Fruit fly (Drosophila melanogaster) whole organism, prepupa: ENCODE measurements around the gene Slip1.

Experiments used
- CG11294 ChIP-seq: fragments of 200-800 bp; sonication (Bioruptor generic); IDR thresholded peaks from 2 replicates; pipeline ENCODE4 v1.3.6; 2022; ENCODE audit warnings: missing biosample characterization, missing genetic modification characterization
- CG11762 ChIP-seq: fragments of 200-800 bp; sonication (Bioruptor generic); optimal IDR thresholded peaks from 3 replicates; lab custom pipeline; 2016; ENCODE audit warnings: missing biosample characterization, missing genetic modification characterization; ENCODE audit not compliant: insufficient read depth
- CG11902 ChIP-seq: fragments of 200-800 bp; sonication (Bioruptor generic); optimal IDR thresholded peaks from 3 replicates; lab custom pipeline; 2016; ENCODE audit warnings: missing biosample characterization, missing genetic modification characterization
- CG15336 ChIP-seq: fragments of 200-800 bp; sonication (Bioruptor generic); IDR thresholded peaks from 2 replicates; pipeline ENCODE4 v1.3.6; 2022; ENCODE audit warnings: missing biosample characterization, missing genetic modification characterization
- CG1621 ChIP-seq: fragments of 200-800 bp; sonication (Bioruptor generic); optimal IDR thresholded peaks from 3 replicates; lab custom pipeline; 2018; ENCODE audit warnings: missing biosample characterization, mild to moderate bottlenecking, missing genetic modification characterization
- CG16779 ChIP-seq: fragments of 200-800 bp; sonication (Bioruptor generic); optimal IDR thresholded peaks from 3 replicates; lab custom pipeline; 2017; ENCODE audit warnings: missing biosample characterization, mild to moderate bottlenecking, missing genetic modification characterization
- CG3032 ChIP-seq: fragments of 200-800 bp; optimal IDR thresholded peaks from 2 replicates; lab custom pipeline; 2019; ENCODE audit warnings: missing biosample characterization, mild to moderate bottlenecking, missing genetic modification characterization, moderate library complexity
- CG31627 ChIP-seq: fragments of 200-800 bp; sonication (Bioruptor generic); optimal IDR thresholded peaks from 3 replicates; lab custom pipeline; 2016; ENCODE audit warnings: missing biosample characterization, missing genetic modification characterization
- CG32006 ChIP-seq: fragments of 200-800 bp; sonication (Bioruptor generic); optimal IDR thresholded peaks from 3 replicates; lab custom pipeline; 2017; ENCODE audit warnings: missing biosample characterization, mild to moderate bottlenecking, missing genetic modification characterization
- CG4318 ChIP-seq: fragments of 200-800 bp; sonication (Bioruptor generic); optimal IDR thresholded peaks from 3 replicates; lab custom pipeline; 2017; ENCODE audit warnings: missing biosample characterization, mild to moderate bottlenecking, missing genetic modification characterization
- CG6276 ChIP-seq: fragments of 200-800 bp; sonication (Bioruptor generic); optimal IDR thresholded peaks from 2 replicates; lab custom pipeline; 2017; ENCODE audit warnings: missing biosample characterization, mild to moderate bottlenecking, missing genetic modification characterization
- CG6792 ChIP-seq: fragments of 200-800 bp; sonication (Bioruptor generic); optimal IDR thresholded peaks from 3 replicates; lab custom pipeline; 2016; ENCODE audit warnings: missing biosample characterization, missing genetic modification characterization
- CG6808 ChIP-seq: fragments of 200-800 bp; sonication (Bioruptor generic); optimal IDR thresholded peaks from 3 replicates; lab custom pipeline; 2017; ENCODE audit warnings: missing biosample characterization, missing genetic modification characterization, mild to moderate bottlenecking, moderate library complexity, missing genetic modification reagents
- CG6854 ChIP-seq: fragments of 200-800 bp; sonication (Bioruptor generic); optimal IDR thresholded peaks from 2 replicates; lab custom pipeline; 2017; ENCODE audit warnings: missing biosample characterization, mild to moderate bottlenecking, missing genetic modification characterization
- CG7368 ChIP-seq: fragments of 200-800 bp; sonication (Bioruptor generic); optimal IDR thresholded peaks from 3 replicates; lab custom pipeline; 2016; ENCODE audit warnings: missing biosample characterization, missing genetic modification characterization
- CG8119 ChIP-seq: fragments of 200-800 bp; sonication (Bioruptor generic); IDR thresholded peaks from 3 replicates; pipeline ENCODE4 v1.3.6; 2022; ENCODE audit warnings: missing biosample characterization, missing genetic modification characterization
- CG8319 ChIP-seq: fragments of 200-800 bp; sonication (Bioruptor generic); optimal IDR thresholded peaks from 3 replicates; lab custom pipeline; 2016; ENCODE audit warnings: missing biosample characterization, missing genetic modification characterization
- CG9139 ChIP-seq: fragments of 200-800 bp; sonication (Bioruptor generic); optimal IDR thresholded peaks from 3 replicates; lab custom pipeline; 2017; ENCODE audit warnings: missing biosample characterization, mild to moderate bottlenecking, missing genetic modification characterization
- Eip75B ChIP-seq: fragments of 200-800 bp; sonication (Bioruptor generic); optimal IDR thresholded peaks from 3 replicates; lab custom pipeline; 2016; ENCODE audit warnings: missing biosample characterization, missing genetic modification characterization
- Eip78C ChIP-seq: fragments of 200-800 bp; sonication (Bioruptor generic); peaks from one replicate; lab custom pipeline; 2016; ENCODE audit warnings: missing biosample characterization, missing genetic modification characterization
- Ets21C ChIP-seq: fragments of 200-800 bp; sonication (Bioruptor generic); optimal IDR thresholded peaks from 3 replicates; lab custom pipeline; 2016; ENCODE audit warnings: missing biosample characterization, missing genetic modification characterization
- Ets96B ChIP-seq: fragments of 200-800 bp; optimal IDR thresholded peaks from 2 replicates; lab custom pipeline; 2019; ENCODE audit warnings: missing biosample characterization, mild to moderate bottlenecking, missing genetic modification characterization, moderate library complexity
- Hr38 ChIP-seq: sonication (Bioruptor generic); optimal IDR thresholded peaks from 2 replicates; lab custom pipeline; 2016; ENCODE audit warnings: missing biosample characterization, missing genetic modification characterization
- Hr4 ChIP-seq: fragments of 200-800 bp; sonication (Bioruptor generic); optimal IDR thresholded peaks from 3 replicates; lab custom pipeline; 2016; ENCODE audit warnings: missing biosample characterization, missing genetic modification characterization
- Lpt ChIP-seq: fragments of 200-800 bp; sonication (Bioruptor generic); optimal IDR thresholded peaks from 3 replicates; lab custom pipeline; 2016; ENCODE audit warnings: missing biosample characterization, missing genetic modification characterization
- Met ChIP-seq: fragments of 200-800 bp; sonication (Bioruptor generic); optimal IDR thresholded peaks from 3 replicates; lab custom pipeline; 2016; ENCODE audit warnings: missing biosample characterization, missing genetic modification characterization
- OdsH ChIP-seq: fragments of 200-800 bp; sonication (Bioruptor generic); optimal IDR thresholded peaks from 3 replicates; lab custom pipeline; 2016; ENCODE audit warnings: missing biosample characterization, missing genetic modification characterization
- Smox ChIP-seq: fragments of 200-800 bp; sonication (Bioruptor generic); optimal IDR thresholded peaks from 3 replicates; lab custom pipeline; 2016; ENCODE audit warnings: missing biosample characterization, missing genetic modification characterization
- Sox14 ChIP-seq: fragments of 200-800 bp; sonication (Bioruptor generic); optimal IDR thresholded peaks from 3 replicates; lab custom pipeline; 2016; ENCODE audit warnings: missing biosample characterization, missing genetic modification characterization
- Sox15 ChIP-seq: fragments of 200-800 bp; sonication (Bioruptor generic); optimal IDR thresholded peaks from 3 replicates; lab custom pipeline; 2016; ENCODE audit warnings: missing biosample characterization, missing genetic modification characterization
- achi ChIP-seq: fragments of 200-800 bp; sonication (Bioruptor generic); optimal IDR thresholded peaks from 3 replicates; lab custom pipeline; 2016; ENCODE audit warnings: missing biosample characterization, missing genetic modification characterization
- cyc ChIP-seq: fragments of 200-800 bp; sonication (Bioruptor generic); optimal IDR thresholded peaks from 3 replicates; lab custom pipeline; 2016; ENCODE audit warnings: missing biosample characterization, missing genetic modification characterization
- dsx ChIP-seq: fragments of 200-800 bp; optimal IDR thresholded peaks from 3 replicates; lab custom pipeline; 2019; ENCODE audit warnings: missing biosample characterization, mild to moderate bottlenecking, missing genetic modification characterization, moderate library complexity; ENCODE audit not compliant: poor library complexity, severe bottlenecking
- eg ChIP-seq: fragments of 200-800 bp; sonication (Bioruptor generic); IDR thresholded peaks from 3 replicates; pipeline ENCODE4 v1.3.6; 2022; ENCODE audit warnings: missing biosample characterization, missing genetic modification characterization
- fd59A ChIP-seq: fragments of 200-800 bp; sonication (Bioruptor generic); optimal IDR thresholded peaks from 2 replicates; lab custom pipeline; 2017; ENCODE audit warnings: missing biosample characterization, mild to moderate bottlenecking, missing genetic modification characterization, missing genetic modification reagents
- fd85E ChIP-seq: fragments of 200-800 bp; sonication (Bioruptor generic); optimal IDR thresholded peaks from 3 replicates; lab custom pipeline; 2016; ENCODE audit warnings: missing biosample characterization, missing genetic modification characterization
- lz ChIP-seq: fragments of 200-800 bp; sonication (Bioruptor generic); optimal IDR thresholded peaks from 3 replicates; lab custom pipeline; 2016; ENCODE audit warnings: missing biosample characterization, missing genetic modification characterization
- svp ChIP-seq: fragments of 200-800 bp; sonication (Bioruptor generic); peaks from one replicate; lab custom pipeline; 2016; ENCODE audit warnings: missing biosample characterization, missing genetic modification characterization
- topi ChIP-seq: fragments of 200-800 bp; sonication (Bioruptor generic); optimal IDR thresholded peaks from 3 replicates; lab custom pipeline; 2016; ENCODE audit warnings: missing biosample characterization, missing genetic modification characterization

Slip1 gene

DNA sequence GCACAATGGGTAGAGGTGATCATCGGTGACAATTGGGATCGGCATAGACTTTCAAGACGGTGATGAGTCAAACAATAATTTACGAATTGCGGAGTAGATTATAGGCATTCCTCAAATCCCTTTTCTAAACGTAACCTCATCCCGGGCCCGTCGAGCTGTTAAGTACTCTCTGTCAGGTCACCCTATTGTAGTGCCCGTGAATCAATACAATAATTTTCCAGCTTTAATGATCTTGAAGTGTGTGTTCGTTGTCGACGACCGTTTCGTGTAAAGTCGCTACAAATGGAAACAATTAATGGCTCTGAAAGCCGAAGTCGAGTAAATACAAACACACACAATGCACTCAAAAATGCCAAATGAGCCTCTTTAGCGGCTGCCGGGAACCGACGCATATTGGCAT lies 45.2 kb downstream of the Slip1 start:
- TF ChIP-seq Lpt (GFP tag; lab: Kevin White, UChicago) (no peak), CG4318 (GFP tag; lab: Kevin White, UChicago) (no peak), CG1621 (tag; lab: Kevin White, UChicago) (no peak), CG11902 (GFP tag; lab: Kevin White, UChicago) (no peak), lz (GFP tag; lab: Kevin White, UChicago) (no peak), CG11762 (no peak), CG9139 (GFP tag; lab: Kevin White, UChicago) (no peak), CG3032 (tag; lab: Kevin White, UChicago) (no peak), CG15336 (GFP tag; lab: Robert Waterston, UW) (no peak), CG6854 (no peak), dsx (GFP tag; lab: Kevin White, UChicago) (no peak), CG6792 (GFP tag; lab: Kevin White, UChicago) (no peak), topi (no peak), CG6808 (no peak), achi (GFP tag; lab: Kevin White, UChicago) (no peak), Ets96B (tag; lab: Kevin White, UChicago) (no peak), Smox (GFP tag; lab: Kevin White, UChicago) (no peak), CG8319 (GFP tag; lab: Kevin White, UChicago) (no peak), Hr4 (GFP tag; lab: Kevin White, UChicago) (no peak), Sox15 (no peak)

- no peak for TF ChIP-seq CG11762
- TF ChIP-seq eg (GFP tag; lab: Robert Waterston, UW): no peak
- TF ChIP-seq Ets21C: no peak
- TF ChIP-seq fd85E (GFP tag; lab: Kevin White, UChicago): no peak
- no peak for TF ChIP-seq cyc (GFP tag; lab: Kevin White, UChicago)
- no peak for TF ChIP-seq Hr38 (GFP tag; lab: Kevin White, UChicago)
- TF ChIP-seq Lpt (GFP tag; lab: Kevin White, UChicago): no peak
- no peak for TF ChIP-seq Eip78C (GFP tag; lab: Kevin White, UChicago)
- no peak for TF ChIP-seq CG7368
- no peak for TF ChIP-seq CG16779
- no peak for TF ChIP-seq CG1621 (tag; lab: Kevin White, UChicago)
- TF ChIP-seq CG8119 (GFP tag; lab: Robert Waterston, UW): no peak
- no peak for TF ChIP-seq Eip75B (GFP tag; lab: Kevin White, UChicago)
- TF ChIP-seq CG15336 (GFP tag; lab: Robert Waterston, UW): no peak
- no peak for TF ChIP-seq Met (GFP tag; lab: Kevin White, UChicago)
- TF ChIP-seq fd59A (GFP tag; lab: Kevin White, UChicago): no peak
Measured at dm6 chr4:709730-710129, 46.3 kb downstream of the Slip1 start.

DNA sequence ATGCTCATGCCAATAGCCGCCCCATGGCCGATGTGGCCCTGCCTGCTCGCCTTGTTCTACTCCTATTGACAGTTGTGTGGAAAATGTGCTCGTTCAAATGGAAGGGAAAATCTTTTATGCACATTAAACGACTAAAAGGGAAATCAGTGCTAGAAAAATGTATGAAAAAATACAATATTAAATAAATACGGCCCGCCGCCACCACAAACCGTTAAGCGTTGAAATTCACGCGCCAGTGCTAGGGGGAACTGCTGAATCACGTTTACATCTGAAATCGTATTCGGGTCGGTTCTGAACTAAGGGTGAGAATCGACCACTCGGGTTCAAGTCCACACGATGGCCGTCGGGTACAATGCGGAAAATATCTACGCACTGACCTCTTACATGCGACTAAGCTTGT lies 49.5 kb downstream of the Slip1 start:
- no peak for TF ChIP-seq CG16779
- peak; percentile 39 for TF ChIP-seq svp

DNA sequence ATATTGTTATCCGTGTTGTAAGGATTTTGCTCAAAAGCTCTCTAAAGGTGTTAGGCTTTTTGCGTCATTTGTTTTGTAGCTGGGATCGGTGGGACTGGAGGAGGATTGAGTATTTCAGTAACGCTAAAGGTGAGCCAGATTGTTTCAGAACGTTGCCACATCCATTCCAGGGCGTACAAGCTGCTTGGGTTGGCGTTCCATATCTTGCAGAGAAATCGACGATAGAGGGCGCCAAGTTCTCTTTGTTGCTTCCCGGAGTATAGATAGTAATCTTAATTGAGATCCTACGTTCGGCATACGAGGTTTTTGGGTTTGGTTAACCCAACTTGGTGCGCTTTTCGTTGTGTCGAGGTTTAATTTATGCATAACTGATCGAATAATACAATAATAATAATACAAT lies 55.2 kb downstream of the Slip1 start:
- no peak for TF ChIP-seq CG31627 (GFP tag; lab: Kevin White, UChicago)
- no peak for TF ChIP-seq svp
- no peak for TF ChIP-seq CG6808
- no peak for TF ChIP-seq CG1621 (tag; lab: Kevin White, UChicago)
- no peak for TF ChIP-seq Smox (GFP tag; lab: Kevin White, UChicago)
- TF ChIP-seq dsx (GFP tag; lab: Kevin White, UChicago): no peak
- no peak for TF ChIP-seq CG7368
- TF ChIP-seq Eip75B (GFP tag; lab: Kevin White, UChicago): no peak
- no peak for TF ChIP-seq OdsH (GFP tag; lab: Kevin White, UChicago)
- TF ChIP-seq CG6276: no peak
- TF ChIP-seq CG32006 (GFP tag; lab: Kevin White, UChicago): no peak
- TF ChIP-seq achi (GFP tag; lab: Kevin White, UChicago): no peak
- no peak for TF ChIP-seq Sox14 (GFP tag; lab: Kevin White, UChicago)
- TF ChIP-seq CG11762: no peak
- TF ChIP-seq Hr4 (GFP tag; lab: Kevin White, UChicago): no peak
- TF ChIP-seq fd59A (GFP tag; lab: Kevin White, UChicago): no peak
- no peak for TF ChIP-seq CG11294
- no peak for TF ChIP-seq topi
- TF ChIP-seq CG8119 (GFP tag; lab: Robert Waterston, UW): no peak
- TF ChIP-seq, all 60 proteins: peak for 0
